Worm (Caenorhabditis elegans) whole organism, L3 larva: ENCODE results near the gene ptr-18.
A peak's percentile ranks its signal among the peaks of the same experiment; 100 is the strongest.

Experiments
- R02D3.7 ChIP-seq: fragments of 150-350 bp; optimal IDR thresholded peaks from 2 replicates; lab custom pipeline; 2014; ENCODE audit warnings: missing biosample characterization, missing genetic modification characterization
- ZK546.5 ChIP-seq: sonication (generic microtip); optimal IDR thresholded peaks from 2 replicates; lab custom pipeline; 2017; ENCODE audit warnings: missing biosample characterization, missing genetic modification characterization
- aly-2 ChIP-seq: fragments of 150-350 bp; optimal IDR thresholded peaks from 2 replicates; lab custom pipeline; 2014; ENCODE audit warnings: missing biosample characterization, missing genetic modification characterization
- ama-1 ChIP-seq: fragments of 150-350 bp; optimal IDR thresholded peaks from 2 replicates; lab custom pipeline; 2018
- ceh-16 ChIP-seq: sonication (generic microtip); optimal IDR thresholded peaks from 2 replicates; lab custom pipeline; 2017; ENCODE audit warnings: missing biosample characterization, missing genetic modification characterization
- ceh-28 ChIP-seq: fragments of 150-350 bp; optimal IDR thresholded peaks from 2 replicates; lab custom pipeline; 2014; ENCODE audit warnings: missing biosample characterization, missing genetic modification reagents, missing genetic modification characterization
- ceh-82 ChIP-seq: fragments of 150-350 bp; optimal IDR thresholded peaks from 2 replicates; lab custom pipeline; 2014; ENCODE audit warnings: missing biosample characterization, missing genetic modification characterization
- ceh-9 ChIP-seq: sonication (generic microtip); optimal IDR thresholded peaks from 2 replicates; lab custom pipeline; 2018; ENCODE audit warnings: missing biosample characterization, missing genetic modification characterization
- daf-12 ChIP-seq: fragments of 150-350 bp; optimal IDR thresholded peaks from 2 replicates; lab custom pipeline; 2014; ENCODE audit warnings: missing biosample characterization, missing genetic modification reagents, missing genetic modification characterization
- egl-5 ChIP-seq: fragments of 150-350 bp; optimal IDR thresholded peaks from 2 replicates; lab custom pipeline; 2017; ENCODE audit warnings: missing biosample characterization, missing genetic modification reagents, missing genetic modification characterization, inconsistent platforms
- elt-1 ChIP-seq: fragments of 150-350 bp; optimal IDR thresholded peaks from 2 replicates; lab custom pipeline; 2014; ENCODE audit warnings: missing biosample characterization, missing genetic modification characterization
- elt-2 ChIP-seq: sonication (generic microtip); optimal IDR thresholded peaks from 2 replicates; lab custom pipeline; 2016; ENCODE audit warnings: missing genetic modification reagents, mild to moderate bottlenecking, missing genetic modification characterization, missing compliant biosample characterization
- elt-3 ChIP-seq, 3 experiments: fragments of 150-350 bp in 1 of 3; sonication (generic microtip) in 2 of 3; optimal IDR thresholded peaks; 2 replicates in 2 of 3; 4 replicates in 1 of 3; lab custom pipeline; 2014 to 2017; ENCODE audit warnings: missing biosample characterization in 3 of 3, missing genetic modification characterization in 3 of 3
- eor-1 ChIP-seq, 2 experiments: fragments of 150-350 bp; optimal IDR thresholded peaks; 2 replicates each; lab custom pipeline; 2014 to 2018; ENCODE audit warnings: missing biosample characterization in 2 of 2, missing genetic modification characterization in 2 of 2
- fkh-10 ChIP-seq: sonication (generic microtip); optimal IDR thresholded peaks from 2 replicates; lab custom pipeline; 2017; ENCODE audit warnings: missing biosample characterization, missing genetic modification reagents, missing genetic modification characterization
- fkh-2 ChIP-seq: fragments of 150-350 bp; optimal IDR thresholded peaks from 2 replicates; lab custom pipeline; 2014; ENCODE audit warnings: missing biosample characterization, missing genetic modification reagents, missing genetic modification characterization
- fos-1 ChIP-seq: fragments of 150-350 bp; optimal IDR thresholded peaks from 2 replicates; lab custom pipeline; 2014; ENCODE audit warnings: missing biosample characterization, missing genetic modification characterization
- hmg-11 ChIP-seq: sonication (generic microtip); optimal IDR thresholded peaks from 2 replicates; lab custom pipeline; 2016; ENCODE audit warnings: missing genetic modification characterization, missing compliant biosample characterization
- jun-1 ChIP-seq: fragments of 150-350 bp; optimal IDR thresholded peaks from 2 replicates; lab custom pipeline; 2014; ENCODE audit warnings: missing biosample characterization, missing genetic modification reagents, missing genetic modification characterization
- lin-15B ChIP-seq: fragments of 150-350 bp; optimal IDR thresholded peaks from 2 replicates; lab custom pipeline; 2014; ENCODE audit warnings: missing biosample characterization, missing genetic modification characterization
- lin-39 ChIP-seq: fragments of 150-350 bp; optimal IDR thresholded peaks from 2 replicates; lab custom pipeline; 2018; ENCODE audit warnings: missing biosample characterization, missing genetic modification reagents, missing genetic modification characterization
- lsy-12 ChIP-seq: sonication (generic microtip); optimal IDR thresholded peaks from 2 replicates; lab custom pipeline; 2016; ENCODE audit warnings: mild to moderate bottlenecking, missing genetic modification characterization, missing compliant biosample characterization
- mml-1 ChIP-seq: fragments of 150-350 bp; sonication (generic microtip); optimal IDR thresholded peaks from 3 replicates; lab custom pipeline; 2014; ENCODE audit warnings: missing biosample characterization, missing genetic modification characterization
- nfya-1 ChIP-seq: sonication (generic microtip); optimal IDR thresholded peaks from 2 replicates; lab custom pipeline; 2017; ENCODE audit warnings: missing genetic modification characterization, mild to moderate bottlenecking, missing compliant biosample characterization, antibody characterized with exemption, moderate library complexity; ENCODE audit not compliant: insufficient read depth
- nhr-237 ChIP-seq: fragments of 150-350 bp; optimal IDR thresholded peaks from 2 replicates; lab custom pipeline; 2014; ENCODE audit warnings: missing biosample characterization, missing genetic modification characterization
- nhr-25 ChIP-seq: sonication (generic microtip); optimal IDR thresholded peaks from 2 replicates; lab custom pipeline; 2017; ENCODE audit warnings: missing biosample characterization, missing genetic modification characterization
- nhr-28 ChIP-seq: fragments of 150-350 bp; optimal IDR thresholded peaks from 2 replicates; lab custom pipeline; 2014; ENCODE audit warnings: missing biosample characterization, missing genetic modification characterization
- nhr-43 ChIP-seq: sonication (generic microtip); optimal IDR thresholded peaks from 2 replicates; lab custom pipeline; 2016; ENCODE audit warnings: mild to moderate bottlenecking, missing genetic modification characterization, missing compliant biosample characterization; ENCODE audit not compliant: poor library complexity, severe bottlenecking
- nhr-76 ChIP-seq: fragments of 150-350 bp; sonication (generic microtip); optimal IDR thresholded peaks from 5 replicates; lab custom pipeline; 2014; ENCODE audit warnings: missing biosample characterization, missing genetic modification characterization
- nhr-77 ChIP-seq: fragments of 150-350 bp; optimal IDR thresholded peaks from 2 replicates; lab custom pipeline; 2014; ENCODE audit warnings: missing biosample characterization, missing genetic modification characterization
- pqm-1 ChIP-seq: fragments of 150-350 bp; optimal IDR thresholded peaks from 2 replicates; lab custom pipeline; 2017; ENCODE audit warnings: missing biosample characterization, missing genetic modification characterization, inconsistent platforms
- sea-2 ChIP-seq: fragments of 150-350 bp; sonication (generic microtip); optimal IDR thresholded peaks from 4 replicates; lab custom pipeline; 2014; ENCODE audit warnings: missing biosample characterization, missing genetic modification reagents, missing genetic modification characterization
- snpc-4 ChIP-seq: fragments of 150-350 bp; optimal IDR thresholded peaks from 2 replicates; lab custom pipeline; 2014; ENCODE audit warnings: missing biosample characterization, missing genetic modification characterization
- tbx-2 ChIP-seq: sonication (generic microtip); optimal IDR thresholded peaks from 2 replicates; lab custom pipeline; 2016; ENCODE audit warnings: mild to moderate bottlenecking, missing genetic modification characterization, missing compliant biosample characterization
- unc-62 ChIP-seq: fragments of 150-350 bp; sonication (generic microtip); optimal IDR thresholded peaks from 4 replicates; lab custom pipeline; 2014; ENCODE audit warnings: missing biosample characterization, missing genetic modification reagents, missing genetic modification characterization
- zag-1 ChIP-seq: fragments of 150-350 bp; optimal IDR thresholded peaks from 2 replicates; lab custom pipeline; 2014; ENCODE audit warnings: missing biosample characterization, missing genetic modification characterization
- ztf-11 ChIP-seq: fragments of 150-350 bp; optimal IDR thresholded peaks from 2 replicates; lab custom pipeline; 2014; ENCODE audit warnings: missing biosample characterization, missing genetic modification characterization
- ztf-4 ChIP-seq: fragments of 150-350 bp; optimal IDR thresholded peaks from 2 replicates; lab custom pipeline; 2014; ENCODE audit warnings: missing biosample characterization, missing genetic modification characterization

The ptr-18 gene

DNA sequence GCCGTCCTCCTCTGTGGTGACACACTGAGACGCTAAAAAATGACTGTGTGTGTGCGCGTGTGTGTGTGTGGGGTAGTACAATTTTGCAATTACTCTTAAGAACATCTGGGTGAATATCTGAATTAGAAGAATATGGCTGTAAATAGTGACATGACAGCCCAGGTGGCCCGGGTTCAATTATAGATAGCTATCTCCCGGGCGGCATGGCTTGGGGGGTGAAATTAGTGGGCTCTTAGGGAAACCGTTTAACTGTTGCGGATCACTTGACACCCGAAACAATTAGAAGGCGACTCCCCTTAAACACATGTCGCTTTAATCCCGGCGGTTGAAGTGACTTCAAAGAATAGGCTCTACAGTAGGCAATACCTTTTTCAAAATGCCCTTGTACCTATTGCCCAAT, 24.8 kb downstream of the ptr-18 start:
- TF ChIP-seq hmg-11 (tag; lab: Kevin White, UChicago) (no peak), nhr-76 (tag; lab: Kevin White, UChicago) (no peak), jun-1 (no peak), ztf-4 (tag; lab: Kevin White, UChicago) (no peak), aly-2 (tag; lab: Kevin White, UChicago) (no peak), ama-1 (no peak), ceh-16 (tag; lab: Kevin White, UChicago) (no peak), lin-15B (no peak), eor-1 (tag; optimal IDR thresholded peaks at IDR 0.05; lab: Kevin White, UChicago) (no peak), lsy-12 (tag; lab: Kevin White, UChicago) (no peak), zag-1 (tag; lab: Kevin White, UChicago) (no peak), nhr-77 (tag; lab: Kevin White, UChicago) (no peak), ztf-11 (tag; lab: Kevin White, UChicago) (no peak), egl-5 (tag; lab: Kevin White, UChicago) (no peak), nhr-25 (tag; lab: Kevin White, UChicago) (no peak), fos-1 (tag; lab: Kevin White, UChicago) (no peak)

DNA sequence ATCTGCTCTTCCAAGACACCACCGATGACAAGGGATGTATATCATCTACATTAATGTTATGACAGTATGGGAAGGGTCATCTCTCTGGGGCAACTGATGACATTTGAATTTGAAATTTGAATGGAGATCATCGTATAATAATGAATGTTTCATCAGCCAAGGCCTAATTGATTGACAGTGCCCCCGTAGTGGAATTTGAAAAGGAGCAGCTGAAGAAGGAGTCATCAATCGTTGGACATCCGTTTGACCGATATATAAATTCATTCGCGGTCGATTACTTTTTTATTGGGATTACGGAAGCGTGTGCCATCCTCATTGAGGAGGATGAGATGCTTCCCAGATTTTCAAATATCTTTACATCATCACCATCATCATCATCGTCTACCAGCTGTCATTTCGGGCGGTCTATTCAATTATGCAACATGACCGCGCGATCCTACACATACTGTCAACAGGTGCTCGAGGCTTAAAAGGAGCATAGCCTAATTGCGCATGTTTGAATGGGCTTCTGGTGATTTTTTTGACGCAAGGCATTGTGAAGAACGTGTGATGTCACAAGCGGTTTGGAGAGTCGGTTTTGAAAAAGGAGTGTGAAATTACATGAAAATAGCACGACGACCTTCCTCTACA, 25.7 kb downstream of the ptr-18 start:
- TF ChIP-seq tbx-2 (tag; lab: Kevin White, UChicago) (no peak), nhr-25 (tag; lab: Kevin White, UChicago) (no peak), elt-2 (tag; lab: Kevin White, UChicago) (no peak), sea-2 (no peak), zag-1 (tag; lab: Kevin White, UChicago) (no peak), snpc-4 (tag; lab: Kevin White, UChicago) (no peak), ceh-28 (tag; lab: Kevin White, UChicago) (no peak), fkh-2 (no peak), fkh-10 (no peak), ceh-9 (tag; lab: Kevin White, UChicago) (no peak), eor-1 (tag; optimal IDR thresholded peaks at IDR 0.05; lab: Kevin White, UChicago) (no peak), fos-1 (tag; lab: Kevin White, UChicago) (no peak), mml-1 (no peak), ceh-16 (tag; lab: Kevin White, UChicago) (no peak), nhr-43 (no peak)

DNA sequence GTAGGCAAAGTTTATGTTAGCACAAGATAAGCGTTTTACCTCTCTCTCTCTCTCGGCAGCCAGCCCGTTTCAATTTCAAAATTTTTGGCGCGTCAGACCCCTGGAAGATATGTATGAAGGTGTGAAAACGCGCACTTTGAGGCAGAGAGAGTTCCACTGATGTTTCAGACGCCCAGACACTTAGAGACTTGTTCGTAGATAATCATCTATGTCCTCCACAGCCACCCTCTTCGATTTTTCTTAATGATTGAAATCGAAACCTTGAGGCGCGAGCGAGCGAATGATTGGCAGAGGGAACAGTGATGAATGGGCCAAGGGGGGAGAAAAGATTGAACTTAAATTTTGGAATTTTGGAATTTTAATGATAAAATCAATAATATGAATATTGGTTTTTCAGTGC, 26.2 kb downstream of the ptr-18 start:
- TF ChIP-seq ZK546.5 (no peak), nhr-77 (tag; lab: Kevin White, UChicago) (no peak), unc-62 (GFP tag; lab: Kevin White, UChicago) (no peak), nhr-25 (tag; lab: Kevin White, UChicago) (peak; percentile 62), elt-1 (tag; lab: Kevin White, UChicago) (peak; percentile 71)

DNA sequence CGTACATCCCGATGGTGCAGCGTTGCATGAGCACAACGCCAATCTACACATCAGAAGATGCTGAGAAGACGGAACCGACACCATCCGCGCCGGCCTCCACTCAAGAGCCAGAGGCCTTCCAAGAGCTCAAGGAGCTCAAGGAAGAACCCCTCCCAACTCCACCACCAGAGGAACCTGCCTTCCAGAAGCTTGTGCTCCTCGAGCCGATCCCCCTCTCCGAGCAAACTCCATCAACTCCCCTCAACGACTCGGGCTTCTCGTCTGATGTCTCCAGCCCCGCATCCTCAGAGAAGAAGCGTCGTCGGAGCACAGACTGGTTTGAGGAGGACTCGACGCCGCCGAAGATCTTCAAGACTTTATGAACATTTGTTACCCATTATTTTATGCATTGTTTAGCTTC, 26.8 kb downstream of the ptr-18 start:
- TF ChIP-seq daf-12 (tag; lab: Kevin White, UChicago) = no peak
- TF ChIP-seq lin-39 = no peak
- TF ChIP-seq lsy-12 (tag; lab: Kevin White, UChicago) = no peak
- TF ChIP-seq lin-15B = no peak
- TF ChIP-seq fkh-10 = no peak
- TF ChIP-seq jun-1 = no peak

DNA sequence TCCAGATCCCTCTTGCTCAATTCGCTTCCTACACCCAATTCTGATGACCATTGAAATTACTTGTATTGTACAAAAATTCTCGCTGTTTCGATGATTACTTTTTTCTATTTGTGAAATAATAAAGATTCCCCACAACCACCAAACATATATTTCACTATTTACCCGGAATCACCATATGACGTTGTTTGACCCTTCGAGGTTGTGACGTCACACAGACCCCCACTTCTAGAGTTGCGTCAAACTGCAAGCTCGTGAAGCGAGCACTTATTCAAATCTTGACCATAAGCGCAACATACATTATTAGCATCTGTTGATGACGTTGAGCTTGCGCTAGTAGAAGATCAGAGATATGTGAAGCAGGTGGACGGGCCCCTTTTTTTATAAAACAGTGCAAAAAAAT, 27.6 kb downstream of the ptr-18 start:
- TF ChIP-seq R02D3.7 (no peak), ceh-28 (tag; lab: Kevin White, UChicago) (no peak), nhr-77 (tag; lab: Kevin White, UChicago) (no peak), sea-2 (no peak), nhr-237 (no peak), aly-2 (tag; lab: Kevin White, UChicago) (no peak), zag-1 (tag; lab: Kevin White, UChicago) (no peak), pqm-1 (tag; lab: Kevin White, UChicago) (no peak), elt-3 (tag; optimal IDR thresholded peaks at IDR 0.05; lab: Kevin White, UChicago) (no peak), elt-2 (tag; lab: Kevin White, UChicago) (no peak), ztf-11 (tag; lab: Kevin White, UChicago) (no peak), lin-15B (no peak), ceh-82 (tag; lab: Kevin White, UChicago) (no peak), ceh-16 (tag; lab: Kevin White, UChicago) (no peak), jun-1 (no peak), nhr-28 (tag; lab: Kevin White, UChicago) (no peak), nfya-1 (tag; lab: Kevin White, UChicago) (no peak), lin-39 (no peak), eor-1 (tag; optimal IDR thresholded peaks at IDR 0.05; lab: Kevin White, UChicago) (no peak), snpc-4 (tag; lab: Kevin White, UChicago) (no peak)
- TF ChIP-seq, all 47 proteins: peak for 0
